Fruit fly (Drosophila melanogaster) whole organism, wandering third instar larva: Measurements from ENCODE around the gene CG5246.

Source experiments
- Hr83 ChIP-seq: fragments of 200-300 bp; sonication (Bioruptor generic); optimal IDR thresholded peaks from 2 replicates; lab custom pipeline; 2016; ENCODE audit warnings: missing biosample characterization, mild to moderate bottlenecking, missing genetic modification characterization, moderate library complexity; ENCODE audit not compliant: poor library complexity, severe bottlenecking
- Myc ChIP-seq: fragments of >200 bp; optimal IDR thresholded peaks from 2 replicates; lab custom pipeline; 2017
- Sp1 ChIP-seq: fragments of 200-800 bp; sonication (Bioruptor generic); optimal IDR thresholded peaks from 3 replicates; lab custom pipeline; 2019; ENCODE audit warnings: missing biosample characterization, mild to moderate bottlenecking, missing genetic modification characterization, moderate library complexity
- Vsx2 ChIP-seq: fragments of 200-300, 225-300 bp; sonication (Bioruptor generic); optimal IDR thresholded peaks from 2 replicates; lab custom pipeline; 2018; ENCODE audit warnings: missing biosample characterization, missing genetic modification characterization; ENCODE audit not compliant: partially characterized antibody
- brk ChIP-seq: fragments of 200-800 bp; sonication (Bioruptor generic); optimal IDR thresholded peaks from 2 replicates; lab custom pipeline; 2016; ENCODE audit warnings: missing biosample characterization, mild to moderate bottlenecking, missing genetic modification characterization
- ey ChIP-seq: fragments of 200-800 bp; sonication (Bioruptor generic); optimal IDR thresholded peaks from 2 replicates; lab custom pipeline; 2016; ENCODE audit warnings: missing biosample characterization, missing genetic modification characterization
- h ChIP-seq: fragments of 200-800 bp; sonication (Bioruptor generic); optimal IDR thresholded peaks from 3 replicates; lab custom pipeline; 2016; ENCODE audit warnings: missing biosample characterization, mild to moderate bottlenecking, missing genetic modification characterization
- psq ChIP-seq: fragments of 200-800 bp; sonication (Bioruptor generic); optimal IDR thresholded peaks from 3 replicates; lab custom pipeline; 2017; ENCODE audit warnings: missing biosample characterization, mild to moderate bottlenecking, missing genetic modification characterization, moderate library complexity

dm6 chr3R:17120165-17120564 lies 15.7 kb upstream of the CG5246 start, which contains the start of gene CG34278:
- no peak for TF ChIP-seq Myc (lab: Kevin White, UChicago)
- no peak for TF ChIP-seq brk (GFP tag; lab: Kevin White, UChicago)
- no peak for TF ChIP-seq h (GFP tag; lab: Kevin White, UChicago)
- TF ChIP-seq Hr83 (GFP tag; lab: Kevin White, UChicago) = no peak
- TF ChIP-seq Vsx2 (GFP tag; lab: Kevin White, UChicago) = no peak
- TF ChIP-seq ey (GFP tag; lab: Kevin White, UChicago) = no peak
- TF ChIP-seq psq (GFP tag; lab: Kevin White, UChicago) = no peak
- no peak for TF ChIP-seq Sp1 (GFP tag; lab: Kevin White, UChicago)
